Fruit fly (Drosophila melanogaster) whole organism, embryonic: ENCODE results near the gene ssp3.

Experiments
- BtbVII ChIP-seq: fragments of 200-800 bp; sonication (Bioruptor generic); optimal IDR thresholded peaks from 3 replicates; lab custom pipeline; 2017; ENCODE audit warnings: missing biosample characterization, mild to moderate bottlenecking, missing genetic modification characterization
- CG11696 ChIP-seq: fragments of 200-800 bp; sonication (Bioruptor generic); IDR thresholded peaks from 2 replicates; pipeline ENCODE4 v1.3.6; 2022; ENCODE audit warnings: missing biosample characterization, missing genetic modification characterization
- CG13424 ChIP-seq: fragments of 200-800 bp; sonication (Bioruptor generic); optimal IDR thresholded peaks from 2 replicates; lab custom pipeline; 2019; ENCODE audit warnings: missing biosample characterization, mild to moderate bottlenecking, missing genetic modification characterization, moderate library complexity
- CG15479 ChIP-seq: fragments of 200-800 bp; sonication (Bioruptor generic); optimal IDR thresholded peaks from 3 replicates; lab custom pipeline; 2019; ENCODE audit warnings: missing biosample characterization, mild to moderate bottlenecking, missing genetic modification characterization, moderate library complexity
- CG1647 ChIP-seq: fragments of 200-800 bp; sonication (Bioruptor generic); optimal IDR thresholded peaks from 3 replicates; lab custom pipeline; 2016; ENCODE audit warnings: missing biosample characterization, missing genetic modification characterization
- CG16815 ChIP-seq: fragments of 200-800 bp; sonication (Bioruptor generic); optimal IDR thresholded peaks from 3 replicates; lab custom pipeline; 2017; ENCODE audit warnings: missing biosample characterization, mild to moderate bottlenecking, missing genetic modification characterization
- CG17361 ChIP-seq: fragments of 200-800 bp; sonication (Bioruptor generic); IDR thresholded peaks from 3 replicates; pipeline ENCODE4 v1.3.6; 2022; ENCODE audit warnings: missing biosample characterization, missing genetic modification characterization
- CG17912 ChIP-seq: fragments of 200-800 bp; sonication (Bioruptor generic); optimal IDR thresholded peaks from 2 replicates; lab custom pipeline; 2018; ENCODE audit warnings: missing biosample characterization, mild to moderate bottlenecking, missing genetic modification characterization
- CG18011 ChIP-seq: fragments of 200-800 bp; sonication (Bioruptor generic); optimal IDR thresholded peaks from 2 replicates; lab custom pipeline; 2017; ENCODE audit warnings: missing biosample characterization, missing genetic modification characterization, mild to moderate bottlenecking, moderate library complexity, missing genotype
- CG18476 ChIP-seq: fragments of 200-800 bp; sonication (Bioruptor generic); optimal IDR thresholded peaks from 2 replicates; lab custom pipeline; 2016; ENCODE audit warnings: missing biosample characterization, mild to moderate bottlenecking, missing genetic modification characterization
- CG30431 ChIP-seq: fragments of 200-800 bp; sonication (Bioruptor generic); optimal IDR thresholded peaks from 2 replicates; lab custom pipeline; 2017; ENCODE audit warnings: missing biosample characterization, missing genetic modification characterization
- CG31388 ChIP-seq: fragments of 200-800 bp; sonication (Bioruptor generic); optimal IDR thresholded peaks from 2 replicates; lab custom pipeline; 2016; ENCODE audit warnings: missing biosample characterization, missing genetic modification characterization
- CG43689 ChIP-seq: fragments of 200-800 bp; sonication (Bioruptor generic); IDR thresholded peaks from 2 replicates; pipeline ENCODE4 v1.3.6; 2022; ENCODE audit warnings: missing biosample characterization, missing genetic modification characterization
- CG4617 ChIP-seq: fragments of 200-800 bp; sonication (Bioruptor generic); optimal IDR thresholded peaks from 3 replicates; lab custom pipeline; 2016; ENCODE audit warnings: missing biosample characterization, missing genetic modification characterization, borderline replicate concordance
- CG6175 ChIP-seq: fragments of 200-800 bp; sonication (Bioruptor generic); IDR thresholded peaks from 3 replicates; pipeline ENCODE4 v1.3.6; 2022; ENCODE audit warnings: missing biosample characterization, missing genetic modification characterization
- CG6813 ChIP-seq: fragments of 200-800 bp; sonication (Bioruptor generic); optimal IDR thresholded peaks from 2 replicates; lab custom pipeline; 2017; ENCODE audit warnings: missing biosample characterization, missing genetic modification characterization, mild to moderate bottlenecking, moderate library complexity, missing genetic modification reagents
- CG8765 ChIP-seq: fragments of 200-800 bp; sonication (Bioruptor generic); IDR thresholded peaks from 2 replicates; pipeline ENCODE4 v1.3.6; 2022; ENCODE audit warnings: missing biosample characterization, missing genetic modification characterization
- CG9817 ChIP-seq: fragments of 200-800 bp; sonication (Bioruptor generic); optimal IDR thresholded peaks from 2 replicates; lab custom pipeline; 2018; ENCODE audit warnings: missing biosample characterization, mild to moderate bottlenecking, missing genetic modification characterization, moderate library complexity
- CHES-1-like ChIP-seq: fragments of 200-800 bp; sonication (Bioruptor generic); optimal IDR thresholded peaks from 2 replicates; lab custom pipeline; 2016; ENCODE audit warnings: missing biosample characterization, missing genetic modification characterization
- Dek ChIP-seq: fragments of 200-800 bp; sonication (Bioruptor generic); optimal IDR thresholded peaks from 3 replicates; lab custom pipeline; 2019; ENCODE audit warnings: missing biosample characterization, mild to moderate bottlenecking, missing genetic modification characterization, moderate library complexity
- HLHmδ ChIP-seq: fragments of 200-800 bp; sonication (Bioruptor generic); optimal IDR thresholded peaks from 2 replicates; lab custom pipeline; 2018; ENCODE audit warnings: missing biosample characterization, mild to moderate bottlenecking, missing genetic modification characterization, moderate library complexity
- HmgD ChIP-seq: fragments of 200-800 bp; sonication (Bioruptor generic); optimal IDR thresholded peaks from 3 replicates; lab custom pipeline; 2016; ENCODE audit warnings: missing biosample characterization, missing genetic modification characterization
- Mes4 ChIP-seq: fragments of 200-800 bp; sonication (Bioruptor generic); optimal IDR thresholded peaks from 2 replicates; lab custom pipeline; 2016; ENCODE audit warnings: missing biosample characterization, missing genetic modification characterization
- Oaz ChIP-seq: fragments of 200-800 bp; sonication (Bioruptor generic); IDR thresholded peaks from 2 replicates; pipeline ENCODE4 v1.3.6; 2022; ENCODE audit warnings: missing biosample characterization, missing genetic modification characterization
- Optix ChIP-seq: fragments of 200-800 bp; sonication (Bioruptor generic); IDR thresholded peaks from 3 replicates; pipeline ENCODE4 v1.3.6; 2022; ENCODE audit warnings: missing biosample characterization, missing genetic modification characterization
- Six4 ChIP-seq: fragments of 200-800 bp; sonication (Bioruptor generic); optimal IDR thresholded peaks from 2 replicates; lab custom pipeline; 2016; ENCODE audit warnings: missing biosample characterization, missing genetic modification characterization
- Spps ChIP-seq: fragments of 200-800 bp; sonication (Bioruptor generic); optimal IDR thresholded peaks from 2 replicates; lab custom pipeline; 2018; ENCODE audit warnings: missing biosample characterization, mild to moderate bottlenecking, missing genetic modification characterization
- Ssrp ChIP-seq: fragments of 200-800 bp; sonication (Bioruptor generic); optimal IDR thresholded peaks from 2 replicates; lab custom pipeline; 2018; ENCODE audit warnings: missing biosample characterization, mild to moderate bottlenecking, missing genetic modification characterization, moderate library complexity
- ato ChIP-seq: fragments of 200-800 bp; sonication (Bioruptor generic); IDR thresholded peaks from 2 replicates; pipeline ENCODE4 v1.3.6; 2022; ENCODE audit warnings: missing biosample characterization, missing genetic modification characterization; ENCODE audit not compliant: partially characterized antibody
- bcd ChIP-seq: fragments of 200-800 bp; sonication (Bioruptor generic); optimal IDR thresholded peaks from 2 replicates; lab custom pipeline; 2017; ENCODE audit warnings: missing biosample characterization, mild to moderate bottlenecking, missing genetic modification characterization
- caup ChIP-seq: fragments of 200-800 bp; sonication (Bioruptor generic); optimal IDR thresholded peaks from 3 replicates; lab custom pipeline; 2017; ENCODE audit warnings: missing biosample characterization, mild to moderate bottlenecking, missing genetic modification characterization, moderate library complexity; ENCODE audit not compliant: severe bottlenecking
- corto ChIP-seq: fragments of 200-800 bp; sonication (Bioruptor generic); optimal IDR thresholded peaks from 2 replicates; lab custom pipeline; 2016; ENCODE audit warnings: missing biosample characterization, mild to moderate bottlenecking, missing genetic modification characterization, moderate library complexity
- crol ChIP-seq: fragments of 200-800 bp; sonication (Bioruptor generic); IDR thresholded peaks from 2 replicates; pipeline ENCODE4 v1.3.6; 2022; ENCODE audit warnings: missing biosample characterization, missing genetic modification characterization
- dan ChIP-seq: fragments of 200-800 bp; sonication (Bioruptor generic); IDR thresholded peaks from 2 replicates; pipeline ENCODE4 v1.3.6; 2022; ENCODE audit warnings: missing biosample characterization, missing genetic modification characterization
- esg ChIP-seq: fragments of 200-800 bp; sonication (Bioruptor generic); conservative IDR thresholded peaks from 2 replicates; pipeline ENCODE4 v1.3.6; 2022; ENCODE audit warnings: missing biosample characterization, missing genetic modification characterization
- fd96Cb ChIP-seq: fragments of 200-800 bp; sonication (Bioruptor generic); optimal IDR thresholded peaks from 2 replicates; lab custom pipeline; 2018; ENCODE audit warnings: missing biosample characterization, mild to moderate bottlenecking, missing genetic modification characterization, moderate library complexity
- fru ChIP-seq: fragments of >200 bp; optimal IDR thresholded peaks from 2 replicates; lab custom pipeline; 2017
- gro ChIP-seq: fragments of 200-800 bp; sonication (Bioruptor generic); optimal IDR thresholded peaks from 2 replicates; lab custom pipeline; 2016; ENCODE audit warnings: missing biosample characterization, missing genetic modification characterization
- ken ChIP-seq: fragments of 200-800 bp; sonication (Bioruptor generic); IDR thresholded peaks from 3 replicates; pipeline ENCODE4 v1.3.6; 2022; ENCODE audit warnings: missing biosample characterization, missing genetic modification characterization
- lola ChIP-seq, 3 experiments: fragments of >200 bp in 2 of 3; fragments of 200-800 bp in 1 of 3; sonication (Bioruptor generic) in 1 of 3; optimal IDR thresholded peaks; 2 replicates each; lab custom pipeline; 2017 to 2019; ENCODE audit warnings: missing biosample characterization in 3 of 3, missing genetic modification characterization in 3 of 3, mild to moderate bottlenecking in 1 of 3, moderate library complexity in 1 of 3
- mirr ChIP-seq: fragments of 200-800 bp; sonication (Bioruptor generic); optimal IDR thresholded peaks from 3 replicates; lab custom pipeline; 2018; ENCODE audit warnings: missing biosample characterization, mild to moderate bottlenecking, missing genetic modification characterization
- pb ChIP-seq: fragments of 200-800 bp; sonication (Bioruptor generic); optimal IDR thresholded peaks from 3 replicates; lab custom pipeline; 2016; ENCODE audit warnings: missing biosample characterization, missing genetic modification characterization
- pfk ChIP-seq: fragments of 200-800 bp; sonication (Bioruptor generic); optimal IDR thresholded peaks from 2 replicates; lab custom pipeline; 2018; ENCODE audit warnings: missing biosample characterization, mild to moderate bottlenecking, missing genetic modification characterization, moderate library complexity
- pzg ChIP-seq: fragments of 200-800 bp; sonication (Bioruptor generic); optimal IDR thresholded peaks from 3 replicates; lab custom pipeline; 2018; ENCODE audit warnings: missing biosample characterization, mild to moderate bottlenecking, missing genetic modification characterization, moderate library complexity
- stc ChIP-seq: fragments of 200-800 bp; sonication (Bioruptor generic); IDR thresholded peaks from 2 replicates; pipeline ENCODE4 v1.3.6; 2022; ENCODE audit warnings: missing biosample characterization, missing genetic modification characterization
- tll ChIP-seq, 2 experiments: fragments of 200-800 bp in 1 of 2; fragments of >200 bp in 1 of 2; sonication (Bioruptor generic) in 1 of 2; optimal IDR thresholded peaks; 2 replicates each; lab custom pipeline; 2017 to 2019; ENCODE audit warnings: missing biosample characterization in 2 of 2, missing genetic modification characterization in 2 of 2, mild to moderate bottlenecking in 1 of 2, moderate library complexity in 1 of 2
- toy ChIP-seq: fragments of 200-800 bp; sonication (Bioruptor generic); IDR thresholded peaks from 2 replicates; pipeline ENCODE4 v1.3.6; 2022; ENCODE audit warnings: missing biosample characterization, missing genetic modification characterization
- zen2 ChIP-seq: fragments of 200-800 bp; sonication (Bioruptor generic); IDR thresholded peaks from 3 replicates; pipeline ENCODE4 v1.3.6; 2022; ENCODE audit warnings: missing biosample characterization, missing genetic modification characterization; ENCODE audit not compliant: partially characterized antibody
- zfh1 ChIP-seq: fragments of 200-800 bp; sonication (Bioruptor generic); IDR thresholded peaks from 3 replicates; pipeline ENCODE4 v1.3.6; 2022; ENCODE audit warnings: missing biosample characterization, missing genetic modification characterization

Gene ssp3

dm6 chr2L:18965367-18966213 lies 21.8 kb upstream of the ssp3 start (continued):
- TF ChIP-seq caup, result no peak
- no peak for TF ChIP-seq CG1647
- peak; percentile 31 for TF ChIP-seq CG13424 (tag; lab: Kevin White, UChicago)
- no peak for TF ChIP-seq CG30431 (GFP tag; lab: Kevin White, UChicago)
- no peak for TF ChIP-seq HLHmδ (GFP tag; lab: Kevin White, UChicago)
- no peak for TF ChIP-seq Six4 (GFP tag; lab: Kevin White, UChicago)
- no peak; the same call in 2 of the 3 replicates for TF ChIP-seq CG17361 (GFP tag; lab: Robert Waterston, UW)
- TF ChIP-seq BtbVII (GFP tag; lab: Kevin White, UChicago), result peak; percentile 51
- no peak for TF ChIP-seq gro (GFP tag; lab: Kevin White, UChicago)
- no peak for TF ChIP-seq corto
- no peak for TF ChIP-seq CG6813 (GFP tag; lab: Kevin White, UChicago)
- TF ChIP-seq CG43689 (GFP tag; lab: Robert Waterston, UW), result no peak; the same call in 1 of the 2 replicates
- no peak for TF ChIP-seq CG18011
- TF ChIP-seq zen2, result no peak
- TF ChIP-seq CG8765, result no peak
- peak; percentile 84 for TF ChIP-seq mirr
- no peak for TF ChIP-seq CG31388 (GFP tag; lab: Kevin White, UChicago)
- no peak for TF ChIP-seq dan (GFP tag; lab: Robert Waterston, UW)
- TF ChIP-seq Spps (tag; lab: Kevin White, UChicago), result no peak
- TF ChIP-seq lola (GFP tag; optimal IDR thresholded peaks at IDR 0.05; lab: Kevin White, UChicago), result no peak
- peak; percentile 24 for TF ChIP-seq bcd (GFP tag; lab: Kevin White, UChicago)
- no peak for TF ChIP-seq pzg (GFP tag; lab: Kevin White, UChicago)
- no peak for TF ChIP-seq CG11696 (GFP tag; lab: Robert Waterston, UW)
- TF ChIP-seq CG17912 (GFP tag; lab: Kevin White, UChicago), result no peak
- no peak for TF ChIP-seq ken
- no peak for TF ChIP-seq tll (GFP tag; optimal IDR thresholded peaks at IDR 0.05; lab: Kevin White, UChicago)
- TF ChIP-seq fru (lab: Kevin White, UChicago), result no peak
- no peak for TF ChIP-seq stc (GFP tag; lab: Robert Waterston, UW)
- TF ChIP-seq CG16815, result no peak
- no peak for TF ChIP-seq Oaz (GFP tag; lab: Robert Waterston, UW)
- no peak for TF ChIP-seq Ssrp (tag; lab: Kevin White, UChicago)
- no peak for TF ChIP-seq Dek (tag; lab: Kevin White, UChicago)
- TF ChIP-seq pfk (GFP tag; lab: Kevin White, UChicago), result no peak
- no peak for TF ChIP-seq CG15479 (GFP tag; lab: Kevin White, UChicago)
- TF ChIP-seq ato (GFP tag; lab: Robert Waterston, UW), result no peak
- TF ChIP-seq pb (GFP tag; lab: Kevin White, UChicago), result no peak
- TF ChIP-seq zfh1, result no peak
- peak; percentile 37 for TF ChIP-seq CG9817 (tag; lab: Kevin White, UChicago)
- no peak for TF ChIP-seq Optix (GFP tag; lab: Robert Waterston, UW)
- TF ChIP-seq CHES-1-like (GFP tag; lab: Kevin White, UChicago), result no peak
- no peak for TF ChIP-seq CG18476
- TF ChIP-seq toy, result no peak
- TF ChIP-seq CG4617, result no peak
- TF ChIP-seq CG6175 (GFP tag; lab: Robert Waterston, UW), result no peak
- TF ChIP-seq crol (GFP tag; lab: Robert Waterston, UW), result 0 out of 2 replicates have a peak, but pooled peaks have one; percentile 7
- no peak; the same call in 1 of the 2 replicates for TF ChIP-seq esg (GFP tag; lab: Robert Waterston, UW)
- peak; percentile 34 for TF ChIP-seq fd96Cb (tag; lab: Kevin White, UChicago)
- no peak for TF ChIP-seq Mes4
- TF ChIP-seq HmgD (GFP tag; lab: Kevin White, UChicago), result no peak
